Worm (Caenorhabditis elegans): ENCODE results near the gene C02C6.14.

C02C6.14 gene

ce11 chrX:15569633-15570032 lies 32.2 kb downstream of the C02C6.14 start:
- TF ChIP-seq mel-28 (tag; optimal IDR thresholded peaks at IDR 0.05; ENCODE audit: borderline replicate concordance) (no peak), snpc-1.3 (tag; optimal IDR thresholded peaks at IDR 0.05; ENCODE audit: insufficient read depth) (no peak), ztf-18 (tag; optimal IDR thresholded peaks at IDR 0.05) (no peak), sea-2 (GFP tag; IDR thresholded peaks at IDR 0.05) (no peak)

ce11 chrX:15572021-15572420 lies 34.6 kb downstream of the C02C6.14 start:
- TF ChIP-seq egrh-3 (GFP tag; IDR thresholded peaks at IDR 0.05) (peak; percentile 94), pbrm-1 (GFP tag; IDR thresholded peaks at IDR 0.05) (no peak), dox-1 (GFP tag; IDR thresholded peaks at IDR 0.05) (0 out of 2 replicates have a peak, but pooled peaks have one; percentile 25), zfh-2 (GFP tag; conservative IDR thresholded peaks at IDR 0.05) (peak; percentile 92), lin-26 (GFP tag; IDR thresholded peaks at IDR 0.05) (peak; percentile 17; the same call in 1 of the 2 replicates)

DNA sequence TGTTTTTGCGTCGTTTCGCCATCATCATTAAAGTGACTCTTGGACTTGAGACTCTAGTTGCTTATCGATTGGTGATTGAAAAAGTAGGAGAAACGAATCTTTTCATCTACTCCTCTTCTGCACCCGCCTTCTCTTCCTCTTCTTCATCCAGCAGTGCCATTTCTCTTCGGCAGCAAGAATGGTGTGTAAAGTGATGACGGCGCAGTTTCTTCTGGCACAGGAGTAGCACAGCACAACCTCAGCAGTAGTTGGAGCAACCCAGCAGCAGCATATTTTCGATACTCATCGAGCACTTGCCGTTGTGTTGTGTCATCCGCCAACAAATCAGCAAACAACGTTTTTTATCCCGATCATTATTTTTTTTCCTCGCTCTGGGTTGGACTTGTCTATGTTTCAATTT lies 38.0 kb downstream of the C02C6.14 start:
- no peak for TF ChIP-seq ets-4 (GFP tag; optimal IDR thresholded peaks at IDR 0.05)
- TF ChIP-seq ztf-25 (GFP tag; IDR thresholded peaks at IDR 0.05): no peak
- no peak for TF ChIP-seq mxl-1 (tag; optimal IDR thresholded peaks at IDR 0.05)
- TF ChIP-seq egl-44 (GFP tag; IDR thresholded peaks at IDR 0.05): no peak
- TF ChIP-seq madf-8 (GFP tag; conservative IDR thresholded peaks at IDR 0.05): no peak
- no peak for TF ChIP-seq ccch-3 (GFP tag; optimal IDR thresholded peaks at IDR 0.05)
- TF ChIP-seq F57C9.4 (tag; optimal IDR thresholded peaks at IDR 0.05): no peak
- no peak for TF ChIP-seq atf-7 (tag; optimal IDR thresholded peaks at IDR 0.05)
- TF ChIP-seq lsl-1 (GFP tag; optimal IDR thresholded peaks at IDR 0.05): no peak
- TF ChIP-seq nfya-2 (GFP tag; IDR thresholded peaks at IDR 0.05): no peak
- TF ChIP-seq tlf-1 (GFP tag; optimal IDR thresholded peaks at IDR 0.05): no peak

DNA sequence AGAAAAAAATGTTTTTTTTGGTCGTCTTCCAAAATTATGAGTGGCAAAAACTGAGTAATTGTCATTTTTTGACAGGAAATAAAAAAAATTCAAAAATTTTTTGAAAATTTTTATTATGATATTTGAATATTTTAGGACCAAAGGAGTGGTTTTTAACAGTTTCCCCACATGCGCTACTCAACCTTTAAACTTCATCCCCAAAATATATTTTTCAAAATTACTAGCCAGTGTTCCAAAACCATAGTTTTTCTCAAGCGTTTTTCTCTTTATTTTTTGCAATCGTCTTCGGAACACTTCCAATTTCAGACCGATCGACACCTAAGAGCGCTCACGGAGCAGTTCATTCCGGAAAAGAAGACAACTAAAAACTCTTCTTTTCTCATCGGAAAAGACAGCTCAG lies 39.5 kb downstream of the C02C6.14 start, which contains the start of gene K09A9.6:
Gene K09A9.6 (plus strand): TSS at position 301 of the 400 bp plus-strand sequence.
- TF ChIP-seq ZK185.1 (tag; optimal IDR thresholded peaks at IDR 0.05; ENCODE audit: poor library complexity, severe bottlenecking) (no peak), F57C9.4 (tag; optimal IDR thresholded peaks at IDR 0.05) (no peak), attf-5 (GFP tag; optimal IDR thresholded peaks at IDR 0.05) (no peak), F49E8.2 (tag; optimal IDR thresholded peaks at IDR 0.05; ENCODE audit: insufficient read depth) (no peak), ztf-26 (tag; optimal IDR thresholded peaks at IDR 0.05) (no peak), egrh-3 (GFP tag; IDR thresholded peaks at IDR 0.05) (no peak), B0035.1 (tag; optimal IDR thresholded peaks at IDR 0.05) (no peak), Y95B8A.8 (GFP tag; IDR thresholded peaks at IDR 0.05) (no peak), F33H1.4 (GFP tag; IDR thresholded peaks at IDR 0.05) (no peak), hmg-1.2 (GFP tag; IDR thresholded peaks at IDR 0.05) (no peak), hlh-12 (tag; optimal IDR thresholded peaks at IDR 0.05) (no peak), madf-3 (GFP tag; IDR thresholded peaks at IDR 0.05) (no peak), ceh-79 (tag; optimal IDR thresholded peaks at IDR 0.05) (no peak), nfyb-1 (GFP tag; IDR thresholded peaks at IDR 0.05) (no peak), ets-4 (GFP tag; optimal IDR thresholded peaks at IDR 0.05) (no peak), gei-17 (GFP tag; optimal IDR thresholded peaks at IDR 0.05) (no peak), Y53G8AR.9 (GFP tag; conservative IDR thresholded peaks at IDR 0.05) (no peak), C17E4.6 (GFP tag; IDR thresholded peaks at IDR 0.05) (no peak), nhr-80 (tag; optimal IDR thresholded peaks at IDR 0.05) (no peak)

Data from whole organism, young adult.